Fruit fly (Drosophila melanogaster): Measurements from ENCODE around the gene Prosbeta4.

Prosbeta4 gene

DNA sequence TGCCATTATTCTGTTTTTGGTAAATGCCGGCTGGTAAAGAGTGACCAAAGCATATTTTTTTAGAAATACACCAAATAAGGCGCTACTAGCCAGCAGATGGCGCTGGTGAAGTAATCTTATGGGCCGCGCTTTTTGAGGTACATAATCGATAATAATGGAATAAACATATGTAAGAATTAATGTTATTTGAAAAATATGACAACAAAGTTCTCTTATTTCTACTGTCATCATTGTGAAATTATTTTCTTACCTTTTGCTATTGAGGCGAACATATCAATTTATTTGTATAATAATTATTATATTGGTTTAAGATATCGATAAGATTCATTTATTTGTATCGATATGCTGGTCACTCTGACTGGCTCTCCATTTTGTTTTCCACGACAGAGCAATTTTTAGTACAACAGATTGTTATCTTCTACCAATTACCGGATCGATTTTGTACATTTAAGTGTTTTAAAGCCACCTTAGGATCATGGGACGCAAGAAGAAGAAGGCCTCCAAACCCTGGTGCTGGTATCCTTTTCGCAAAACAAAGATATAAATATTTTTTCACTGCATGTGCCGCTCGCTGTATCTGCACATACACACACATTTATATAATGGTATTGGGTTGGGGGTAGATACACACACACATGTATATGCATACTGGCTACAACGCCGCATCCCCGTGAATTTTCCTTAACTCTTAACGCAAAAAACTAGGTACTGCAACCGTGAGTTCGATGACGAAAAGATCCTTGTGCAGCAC, 11.3 kb upstream of the Prosbeta4 start, which contains the start of the genes LSm7 and BuGZ (continued):
- peak; percentile 17 for TF ChIP-seq nerfin-1 (tag; optimal IDR thresholded peaks at IDR 0.05)
- TF ChIP-seq CG8944 (GFP tag; optimal IDR thresholded peaks at IDR 0.05) = peak; percentile 8
- no peak for TF ChIP-seq grn (GFP tag; optimal IDR thresholded peaks at IDR 0.05)
- no peak for TF ChIP-seq stc (GFP tag; IDR thresholded peaks at IDR 0.05)
- TF ChIP-seq eve (GFP tag; optimal IDR thresholded peaks at IDR 0.05) = no peak
- TF ChIP-seq Hand (GFP tag; optimal IDR thresholded peaks at IDR 0.05) = no peak
- no peak for TF ChIP-seq B-H1 (GFP tag; IDR thresholded peaks at IDR 0.05)
- TF ChIP-seq gem (tag; optimal IDR thresholded peaks at IDR 0.05) = no peak
- TF ChIP-seq Sry-β (GFP tag; optimal IDR thresholded peaks at IDR 0.05) = no peak
- TF ChIP-seq CG3726 (GFP tag; IDR thresholded peaks at IDR 0.05) = no peak
- TF ChIP-seq pros (GFP tag; optimal IDR thresholded peaks at IDR 0.05) = no peak
- TF ChIP-seq CG11696 (GFP tag; IDR thresholded peaks at IDR 0.05) = no peak
- TF ChIP-seq CG10565 (GFP tag; optimal IDR thresholded peaks at IDR 0.05) = no peak
- no peak for TF ChIP-seq CG11504 (tag; optimal IDR thresholded peaks at IDR 0.05)
- TF ChIP-seq sqz (GFP tag; optimal IDR thresholded peaks at IDR 0.05) = no peak
- TF ChIP-seq MTF-1 (GFP tag; optimal IDR thresholded peaks at IDR 0.05; ENCODE audit: borderline replicate concordance) = no peak
- TF ChIP-seq onecut (GFP tag; IDR thresholded peaks at IDR 0.05) = peak; percentile 70; the same call in 1 of the 2 replicates
- TF ChIP-seq Fer3 (tag; optimal IDR thresholded peaks at IDR 0.05) = no peak
- TF ChIP-seq lbe (GFP tag; optimal IDR thresholded peaks at IDR 0.05) = no peak
- TF ChIP-seq CG32767 (GFP tag; IDR thresholded peaks at IDR 0.05) = peak; percentile 80
- no peak for TF ChIP-seq Atf-2 (GFP tag; optimal IDR thresholded peaks at IDR 0.05)
- TF ChIP-seq D (optimal IDR thresholded peaks at IDR 0.05) = no peak
- peak; percentile 29 for TF ChIP-seq D (GFP tag; optimal IDR thresholded peaks at IDR 0.05)
- no peak for TF ChIP-seq lov (optimal IDR thresholded peaks at IDR 0.05)
- TF ChIP-seq lov (GFP tag; IDR thresholded peaks at IDR 0.05) = no peak
- TF ChIP-seq vvl (GFP tag; IDR thresholded peaks at IDR 0.05) = peak; percentile 44; the same call in 1 of the 2 replicates
- no peak for TF ChIP-seq NC2β (GFP tag; optimal IDR thresholded peaks at IDR 0.05)
- TF ChIP-seq jumu (GFP tag; optimal IDR thresholded peaks at IDR 0.05) = no peak
- TF ChIP-seq CG15696 (tag; optimal IDR thresholded peaks at IDR 0.05) = peak; percentile 41
- no peak for TF ChIP-seq CkIIα-i1 (GFP tag; IDR thresholded peaks at IDR 0.05)
- no peak for TF ChIP-seq CG1603 (tag; optimal IDR thresholded peaks at IDR 0.05)
- TF ChIP-seq CG6254 (GFP tag; optimal IDR thresholded peaks at IDR 0.05) = peak; percentile 19
- peak; percentile 55; the same call in 1 of the 2 replicates for TF ChIP-seq hbn (GFP tag; IDR thresholded peaks at IDR 0.05; ENCODE audit: partially characterized antibody)
- TF ChIP-seq CG10366 (GFP tag; IDR thresholded peaks at IDR 0.05) = no peak
- TF ChIP-seq disco-r (GFP tag; optimal IDR thresholded peaks at IDR 0.05) = no peak
- TF ChIP-seq ranshi (GFP tag; IDR thresholded peaks at IDR 0.05) = no peak
- TF ChIP-seq CG13894 (tag; optimal IDR thresholded peaks at IDR 0.05) = no peak
- peak; percentile 47 for TF ChIP-seq CG15514 (GFP tag; optimal IDR thresholded peaks at IDR 0.05)
- TF ChIP-seq Camta (GFP tag; optimal IDR thresholded peaks at IDR 0.05) = peak; percentile 25
- TF ChIP-seq CG6813 (GFP tag; optimal IDR thresholded peaks at IDR 0.05) = no peak
- peak; percentile 17 for TF ChIP-seq CG1529 (GFP tag; optimal IDR thresholded peaks at IDR 0.05)
- no peak for TF ChIP-seq zen2 (GFP tag; IDR thresholded peaks at IDR 0.05; ENCODE audit: partially characterized antibody)
- TF ChIP-seq unc-4 (GFP tag; IDR thresholded peaks at IDR 0.05; ENCODE audit: partially characterized antibody) = peak; percentile 70
- TF ChIP-seq Doc3 (GFP tag; IDR thresholded peaks at IDR 0.05; ENCODE audit: partially characterized antibody) = peak; percentile 49; the same call in 2 of the 3 replicates
- TF ChIP-seq Lpt (GFP tag; optimal IDR thresholded peaks at IDR 0.05) = no peak
- TF ChIP-seq CG6791 (GFP tag; IDR thresholded peaks at IDR 0.05; ENCODE audit: partially characterized antibody) = no peak
- TF ChIP-seq gfzf (GFP tag; optimal IDR thresholded peaks at IDR 0.05) = peak; percentile 83
- TF ChIP-seq Nf-YA (GFP tag; IDR thresholded peaks at IDR 0.05) = no peak
- TF ChIP-seq dpn (GFP tag; optimal IDR thresholded peaks at IDR 0.05) = peak; percentile 35 to 48

Data from whole organism, embryonic.